Worm (Caenorhabditis elegans): ENCODE measurements around the gene sumv-1.
A peak's percentile ranks its signal among the peaks of the same experiment; 100 is the strongest.

Gene sumv-1

ce11 chrIII:5217511-5217910, 36.5 kb downstream of the sumv-1 start, which contains the start of gene cutl-19:
cutl-19 (minus strand) TSS chrIII:5217611.
- TF ChIP-seq mls-2 (tag; optimal IDR thresholded peaks at IDR 0.05) (no peak), ceh-43 (GFP tag; optimal IDR thresholded peaks at IDR 0.05) (no peak), mep-1 (tag; optimal IDR thresholded peaks at IDR 0.05) (no peak), lin-13 (tag; optimal IDR thresholded peaks at IDR 0.05) (no peak), ces-1 (GFP tag; optimal IDR thresholded peaks at IDR 0.05) (no peak), nhr-76 (tag; optimal IDR thresholded peaks at IDR 0.05) (no peak), hlh-1 (tag; optimal IDR thresholded peaks at IDR 0.05) (no peak), lsy-2 (tag; optimal IDR thresholded peaks at IDR 0.05) (no peak), elt-3 (tag; optimal IDR thresholded peaks at IDR 0.05) (no peak), nhr-12 (tag; optimal IDR thresholded peaks at IDR 0.05) (no peak), ceh-83 (GFP tag; optimal IDR thresholded peaks at IDR 0.05) (no peak), ztf-11 (tag; optimal IDR thresholded peaks at IDR 0.05) (no peak), drap-1 (GFP tag; optimal IDR thresholded peaks at IDR 0.05) (no peak), zip-8 (tag; optimal IDR thresholded peaks at IDR 0.05) (no peak), mab-5 (tag; optimal IDR thresholded peaks at IDR 0.05) (no peak), bed-3 (GFP tag; optimal IDR thresholded peaks at IDR 0.05) (no peak), ham-2 (GFP tag; optimal IDR thresholded peaks at IDR 0.05) (no peak), nhr-2 (tag; optimal IDR thresholded peaks at IDR 0.05) (no peak)

ce11 chrIII:5215375-5215774, 38.6 kb downstream of the sumv-1 start, which contains the start of gene ZC155.4:
ZC155.4 (minus strand) TSS chrIII:5215475.
- TF ChIP-seq mep-1 (tag; optimal IDR thresholded peaks at IDR 0.05) = no peak

ce11 chrIII:5214162-5214561, 39.8 kb downstream of the sumv-1 start:
- TF ChIP-seq nhr-76 (tag; optimal IDR thresholded peaks at IDR 0.05) = no peak
- no peak for TF ChIP-seq zip-8 (tag; optimal IDR thresholded peaks at IDR 0.05)
- no peak for TF ChIP-seq lsy-2 (tag; optimal IDR thresholded peaks at IDR 0.05)
- TF ChIP-seq elt-3 (tag; optimal IDR thresholded peaks at IDR 0.05) = no peak
- TF ChIP-seq ces-1 (GFP tag; optimal IDR thresholded peaks at IDR 0.05) = no peak
- no peak for TF ChIP-seq flh-1 (GFP tag; optimal IDR thresholded peaks at IDR 0.05)
- no peak for TF ChIP-seq mls-2 (tag; optimal IDR thresholded peaks at IDR 0.05)
- TF ChIP-seq hlh-1 (tag; optimal IDR thresholded peaks at IDR 0.05) = no peak
- no peak for TF ChIP-seq unc-39 (tag; optimal IDR thresholded peaks at IDR 0.05)
- TF ChIP-seq mab-5 (tag; optimal IDR thresholded peaks at IDR 0.05) = no peak
- TF ChIP-seq cnd-1 (tag; optimal IDR thresholded peaks at IDR 0.05) = no peak
- no peak for TF ChIP-seq ceh-39 (tag; optimal IDR thresholded peaks at IDR 0.05)

- TF ChIP-seq flh-1 (GFP tag; optimal IDR thresholded peaks at IDR 0.05) = peak; percentile 45
- peak; percentile 58 for TF ChIP-seq bed-3 (GFP tag; optimal IDR thresholded peaks at IDR 0.05)
- peak; percentile 88 for TF ChIP-seq ceh-83 (GFP tag; optimal IDR thresholded peaks at IDR 0.05)
- peak; percentile 0 for TF ChIP-seq mep-1 (tag; optimal IDR thresholded peaks at IDR 0.05)
- TF ChIP-seq cnd-1 (tag; optimal IDR thresholded peaks at IDR 0.05) = peak; percentile 85
- peak; percentile 60 for TF ChIP-seq ceh-43 (GFP tag; optimal IDR thresholded peaks at IDR 0.05)
- peak; percentile 46 for TF ChIP-seq unc-120 (tag; optimal IDR thresholded peaks at IDR 0.05; ENCODE audit: poor library complexity, severe bottlenecking)
- peak; percentile 46 for TF ChIP-seq nhr-2 (tag; optimal IDR thresholded peaks at IDR 0.05)
- peak; percentile 7 for TF ChIP-seq tbx-8 (GFP tag; optimal IDR thresholded peaks at IDR 0.05)
- TF ChIP-seq ham-2 (GFP tag; optimal IDR thresholded peaks at IDR 0.05) = peak; percentile 75
- TF ChIP-seq sptf-1 (tag; optimal IDR thresholded peaks at IDR 0.05) = peak; percentile 85
- peak; percentile 15 for TF ChIP-seq nhr-12 (tag; optimal IDR thresholded peaks at IDR 0.05)
These were observed 42.8 kb downstream of the sumv-1 start for ce11 chrIII:5211137-5211648.

ce11 chrIII:5210269-5210668, 43.7 kb downstream of the sumv-1 start:
- TF ChIP-seq unc-62 (GFP tag; optimal IDR thresholded peaks at IDR 0.05) (peak; percentile 25), M03D4.4 (tag; optimal IDR thresholded peaks at IDR 0.05) (no peak), tbx-8 (GFP tag; optimal IDR thresholded peaks at IDR 0.05) (no peak), ceh-83 (GFP tag; optimal IDR thresholded peaks at IDR 0.05) (no peak), mab-5 (tag; optimal IDR thresholded peaks at IDR 0.05) (peak; percentile 53)

- TF ChIP-seq elt-3 (tag; optimal IDR thresholded peaks at IDR 0.05) (no peak), flh-1 (GFP tag; optimal IDR thresholded peaks at IDR 0.05) (no peak), unc-62 (GFP tag; optimal IDR thresholded peaks at IDR 0.05) (no peak), ceh-39 (tag; optimal IDR thresholded peaks at IDR 0.05) (no peak), mab-5 (tag; optimal IDR thresholded peaks at IDR 0.05) (no peak), ceh-43 (GFP tag; optimal IDR thresholded peaks at IDR 0.05) (no peak), nhr-76 (tag; optimal IDR thresholded peaks at IDR 0.05) (no peak), nhr-12 (tag; optimal IDR thresholded peaks at IDR 0.05) (no peak), ztf-11 (tag; optimal IDR thresholded peaks at IDR 0.05) (no peak), lin-32 (GFP tag; optimal IDR thresholded peaks at IDR 0.05) (no peak), pha-4 (tag; optimal IDR thresholded peaks at IDR 0.05) (no peak), nhr-237 (tag; optimal IDR thresholded peaks at IDR 0.05) (no peak), sem-2 (GFP tag; optimal IDR thresholded peaks at IDR 0.05) (no peak)
These were observed 45.0 kb downstream of the sumv-1 start, which contains the start of gene syx-16 for ce11 chrIII:5208992-5209391. syx-16 (minus strand) TSS chrIII:5209109.

All from whole organism, mixed stage, embryonic.